Worm (Caenorhabditis elegans): ENCODE results near the gene hip-1.

DNA sequence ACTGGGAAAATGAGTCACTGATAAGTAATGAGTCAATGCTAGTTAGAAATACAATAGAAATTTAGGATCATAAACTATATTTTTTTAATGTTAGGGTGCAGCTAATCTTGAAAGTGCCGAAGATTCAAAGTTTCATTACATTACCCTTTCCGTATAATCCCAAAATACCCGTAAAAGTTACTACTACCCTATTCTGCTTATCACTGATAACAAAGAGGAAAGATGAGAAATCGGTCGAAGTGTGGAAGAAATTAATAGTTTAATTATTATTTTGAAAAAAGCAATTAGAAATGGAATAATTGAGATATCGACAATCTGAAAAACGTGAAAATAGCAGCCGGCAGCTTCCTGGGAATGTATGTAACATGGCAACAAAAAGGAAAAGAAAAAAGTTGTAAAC, 15.4 kb downstream of the hip-1 start:
- TF ChIP-seq nhr-237 (tag; optimal IDR thresholded peaks at IDR 0.05): no peak
- no peak for TF ChIP-seq elt-3 (tag; optimal IDR thresholded peaks at IDR 0.05)
